Worm (Caenorhabditis elegans) whole organism, L2 larva: Measurements from ENCODE around the gene M04B2.7.

Source experiments
- R02D3.7 ChIP-seq: fragments of 150-350 bp; optimal IDR thresholded peaks from 2 replicates; lab custom pipeline; 2014; ENCODE audit warnings: missing biosample characterization, missing genetic modification characterization
- blmp-1 ChIP-seq: sonication (generic microtip); optimal IDR thresholded peaks from 2 replicates; lab custom pipeline; 2017; ENCODE audit warnings: missing genetic modification characterization, mild to moderate bottlenecking, missing compliant biosample characterization, antibody characterized with exemption, moderate library complexity; ENCODE audit not compliant: insufficient read depth
- crh-2 ChIP-seq: sonication (generic microtip); optimal IDR thresholded peaks from 2 replicates; lab custom pipeline; 2017; ENCODE audit warnings: missing biosample characterization, missing genetic modification characterization
- elt-3 ChIP-seq: sonication (generic microtip); optimal IDR thresholded peaks from 2 replicates; lab custom pipeline; 2017; ENCODE audit warnings: missing biosample characterization, missing genetic modification characterization
- fos-1 ChIP-seq: fragments of 150-350 bp; optimal IDR thresholded peaks from 2 replicates; lab custom pipeline; 2014; ENCODE audit warnings: missing biosample characterization, missing genetic modification characterization
- lsy-2 ChIP-seq, 2 experiments: fragments of 150-350 bp in 1 of 2; sonication (generic microtip) in 1 of 2; optimal IDR thresholded peaks; 2 replicates each; lab custom pipeline; 2014 to 2017; ENCODE audit warnings: missing biosample characterization in 2 of 2, missing genetic modification characterization in 2 of 2
- nhr-11 ChIP-seq: fragments of 150-350 bp; optimal IDR thresholded peaks from 2 replicates; lab custom pipeline; 2014; ENCODE audit warnings: missing biosample characterization, missing genetic modification characterization
- nhr-12 ChIP-seq: fragments of 150-350 bp; optimal IDR thresholded peaks from 2 replicates; lab custom pipeline; 2014; ENCODE audit warnings: missing biosample characterization, missing genetic modification characterization
- nhr-129 ChIP-seq: fragments of 150-350 bp; optimal IDR thresholded peaks from 2 replicates; lab custom pipeline; 2014; ENCODE audit warnings: missing biosample characterization, missing genetic modification characterization
- nhr-237 ChIP-seq: fragments of 150-350 bp; optimal IDR thresholded peaks from 2 replicates; lab custom pipeline; 2014; ENCODE audit warnings: missing biosample characterization, missing genetic modification characterization
- nhr-6 ChIP-seq: fragments of 150-350 bp; optimal IDR thresholded peaks from 2 replicates; lab custom pipeline; 2014; ENCODE audit warnings: missing biosample characterization, missing genetic modification characterization
- snpc-4 ChIP-seq: fragments of 150-350 bp; optimal IDR thresholded peaks from 2 replicates; lab custom pipeline; 2014; ENCODE audit warnings: missing biosample characterization, missing genetic modification characterization
- ztf-4 ChIP-seq: fragments of 150-350 bp; optimal IDR thresholded peaks from 2 replicates; lab custom pipeline; 2014; ENCODE audit warnings: missing biosample characterization, missing genetic modification characterization

- TF ChIP-seq nhr-11 (tag; lab: Kevin White, UChicago) = no peak
- no peak for TF ChIP-seq nhr-12 (tag; lab: Kevin White, UChicago)
- no peak for TF ChIP-seq blmp-1 (tag; lab: Kevin White, UChicago)
- TF ChIP-seq nhr-237 (tag; lab: Kevin White, UChicago) = no peak
- TF ChIP-seq ztf-4 (tag; lab: Kevin White, UChicago) = no peak
- no peak for TF ChIP-seq crh-2 (tag; lab: Kevin White, UChicago)
- TF ChIP-seq nhr-129 (tag; lab: Kevin White, UChicago) = no peak
- no peak for TF ChIP-seq snpc-4 (tag; lab: Kevin White, UChicago)
- TF ChIP-seq nhr-6 = no peak
- no peak for TF ChIP-seq R02D3.7
- no peak for TF ChIP-seq elt-3 (tag; lab: Kevin White, UChicago)
- TF ChIP-seq fos-1 (tag; lab: Kevin White, UChicago) = no peak
- TF ChIP-seq lsy-2 (tag; optimal IDR thresholded peaks at IDR 0.05; lab: Kevin White, UChicago) = no peak
Measured at ce11 chrIV:11561677-11562076, 13.1 kb upstream of the M04B2.7 start, which contains the start of gene F12F6.7.
